Fruit fly (Drosophila melanogaster): ENCODE results near the gene Obp19c.

Obp19c gene

dm6 chrX:20391230-20391629 is 27.5 kb downstream of the Obp19c start:
- TF ChIP-seq tai (GFP tag; optimal IDR thresholded peaks at IDR 0.05) (no peak), Myc (optimal IDR thresholded peaks at IDR 0.05) (peak; percentile 37)

dm6 chrX:20390706-20391105 is 28.1 kb downstream of the Obp19c start, which contains the start of gene jb:
jb (minus strand) TSS chrX:20390806.
- TF ChIP-seq Mio (GFP tag; optimal IDR thresholded peaks at IDR 0.05) (no peak), Jra (GFP tag; optimal IDR thresholded peaks at IDR 0.05) (no peak), GATAd (GFP tag; optimal IDR thresholded peaks at IDR 0.05) (no peak)

- TF ChIP-seq CrebA (GFP tag; optimal IDR thresholded peaks at IDR 0.05; ENCODE audit: borderline replicate concordance) (no peak), jim (GFP tag; optimal IDR thresholded peaks at IDR 0.05) (no peak), N (GFP tag; optimal IDR thresholded peaks at IDR 0.05) (no peak), Abd-B (GFP tag; optimal IDR thresholded peaks at IDR 0.05) (no peak), Hnf4 (GFP tag; optimal IDR thresholded peaks at IDR 0.05) (no peak), h (GFP tag; optimal IDR thresholded peaks at IDR 0.05) (no peak), Mio (GFP tag; optimal IDR thresholded peaks at IDR 0.05) (no peak), Sp1 (GFP tag; optimal IDR thresholded peaks at IDR 0.05) (no peak), Dfd (GFP tag; optimal IDR thresholded peaks at IDR 0.05) (no peak), brk (GFP tag; optimal IDR thresholded peaks at IDR 0.05) (no peak), Vsx2 (GFP tag; optimal IDR thresholded peaks at IDR 0.05; ENCODE audit: partially characterized antibody) (no peak), woc (GFP tag; optimal IDR thresholded peaks at IDR 0.05) (no peak), HLH106 (tag; optimal IDR thresholded peaks at IDR 0.05) (no peak), Myc (optimal IDR thresholded peaks at IDR 0.05) (no peak), Hr83 (GFP tag; optimal IDR thresholded peaks at IDR 0.05; ENCODE audit: poor library complexity, severe bottlenecking) (no peak), lola (GFP tag; optimal IDR thresholded peaks at IDR 0.05) (no peak), sage (GFP tag; optimal IDR thresholded peaks at IDR 0.05) (no peak), Dif (GFP tag; optimal IDR thresholded peaks at IDR 0.05; ENCODE audit: partially characterized antibody) (no peak)
These were observed 29.1 kb downstream of the Obp19c start for dm6 chrX:20389633-20390032.

dm6 chrX:20385865-20386264 is 32.9 kb downstream of the Obp19c start:
- TF ChIP-seq dmrt93B (GFP tag; optimal IDR thresholded peaks at IDR 0.05) (no peak), N (GFP tag; optimal IDR thresholded peaks at IDR 0.05) (no peak), psq (GFP tag; optimal IDR thresholded peaks at IDR 0.05) (no peak), CrebA (GFP tag; optimal IDR thresholded peaks at IDR 0.05; ENCODE audit: borderline replicate concordance) (no peak), CG9705 (GFP tag; optimal IDR thresholded peaks at IDR 0.05) (no peak), sv (GFP tag; optimal IDR thresholded peaks at IDR 0.05) (no peak)

- no peak for TF ChIP-seq ey (GFP tag; optimal IDR thresholded peaks at IDR 0.05)
- no peak for TF ChIP-seq Dfd (GFP tag; optimal IDR thresholded peaks at IDR 0.05)
- no peak for TF ChIP-seq dsf (GFP tag; optimal IDR thresholded peaks at IDR 0.05; ENCODE audit: borderline replicate concordance)
- TF ChIP-seq Hr83 (GFP tag; optimal IDR thresholded peaks at IDR 0.05; ENCODE audit: poor library complexity, severe bottlenecking), result no peak
- no peak for TF ChIP-seq Dif (GFP tag; optimal IDR thresholded peaks at IDR 0.05; ENCODE audit: partially characterized antibody)
These were observed 42.3 kb downstream of the Obp19c start, which contains the start of gene CG12679 for dm6 chrX:20376422-20376821. CG12679 (minus strand) TSS chrX:20376522.
